Worm (Caenorhabditis elegans): ENCODE results near the gene pen-2.

- TF ChIP-seq madf-2 (tag; optimal IDR thresholded peaks at IDR 0.05) (no peak), K02D7.2 (tag; optimal IDR thresholded peaks at IDR 0.05) (no peak), lin-11 (tag; optimal IDR thresholded peaks at IDR 0.05) (no peak), hlh-8 (tag; optimal IDR thresholded peaks at IDR 0.05) (no peak)
These were observed 16.3 kb downstream of the pen-2 start for ce11 chrIII:11359422-11359821.

All from whole organism, late embryonic.